Fruit fly (Drosophila melanogaster) whole organism, pupa: ENCODE results near the gene CG32713.

ENCODE experiments used
- CG14655 ChIP-seq: fragments of 200-800 bp; sonication (Bioruptor generic); optimal IDR thresholded peaks from 3 replicates; lab custom pipeline; 2017; ENCODE audit warnings: mild to moderate bottlenecking, missing biosample characterization, missing genetic modification reagents, missing genetic modification characterization
- CG8301 ChIP-seq: fragments of 200-800 bp; sonication (Bioruptor generic); optimal IDR thresholded peaks from 2 replicates; lab custom pipeline; 2018; ENCODE audit warnings: missing biosample characterization, mild to moderate bottlenecking, missing genetic modification characterization
- D1 ChIP-seq: fragments of 200-800 bp; sonication (Bioruptor generic); optimal IDR thresholded peaks from 2 replicates; lab custom pipeline; 2018; ENCODE audit warnings: missing biosample characterization, mild to moderate bottlenecking, missing genetic modification characterization, moderate library complexity
- fd96Ca ChIP-seq: fragments of 200-800 bp; sonication (Bioruptor generic); IDR thresholded peaks from 3 replicates; pipeline ENCODE4 v1.3.6; 2022; ENCODE audit warnings: missing biosample characterization, missing genetic modification characterization

dm6 chrX:8415605-8416004, 41.8 kb downstream of the CG32713 start:
- no peak for TF ChIP-seq D1 (tag; lab: Kevin White, UChicago)
- TF ChIP-seq CG8301 (tag; lab: Kevin White, UChicago): no peak
- TF ChIP-seq CG14655 (GFP tag; lab: Kevin White, UChicago): no peak
- no peak for TF ChIP-seq fd96Ca
